Fruit fly (Drosophila melanogaster) whole organism, embryonic: Measurements from ENCODE around the gene CG7810.

Experiments used
- Mad ChIP-seq: fragments of 200-800 bp; sonication (Bioruptor generic); optimal IDR thresholded peaks from 2 replicates; lab custom pipeline; 2016; ENCODE audit warnings: missing biosample characterization, missing genetic modification characterization
- TFAM ChIP-seq: fragments of 200-800 bp; sonication (Bioruptor generic); optimal IDR thresholded peaks from 2 replicates; lab custom pipeline; 2017; ENCODE audit warnings: missing biosample characterization, missing genetic modification characterization, inconsistent platforms

DNA sequence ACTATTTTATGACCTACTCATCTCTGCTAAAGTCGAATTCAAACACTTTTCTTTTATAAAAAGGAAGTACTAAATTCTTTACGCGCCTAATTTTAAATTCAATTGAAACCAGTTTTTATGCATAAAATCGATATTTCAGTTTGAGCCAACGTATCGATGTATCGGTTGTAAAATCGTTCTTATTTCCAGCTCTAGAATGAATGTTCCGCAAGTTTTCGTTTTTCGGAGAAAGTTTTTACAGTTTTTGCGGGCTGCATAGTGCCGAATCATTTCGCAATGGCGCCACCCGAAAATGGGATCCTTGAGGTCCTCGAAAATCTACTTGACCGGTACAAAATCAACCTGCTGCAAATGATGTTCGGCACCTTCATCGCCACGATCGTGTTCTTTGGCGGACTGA lies 5.6 kb downstream of the CG7810 start, which contains the start of gene CG7840:
- no peak for TF ChIP-seq TFAM (GFP tag; lab: Kevin White, UChicago)
- no peak for TF ChIP-seq Mad (GFP tag; lab: Kevin White, UChicago)
